Fruit fly (Drosophila melanogaster) whole organism, embryonic: Measurements from ENCODE around the gene CG13931.
A peak's percentile ranks its signal among the peaks of the same experiment; 100 is the strongest.

ENCODE experiments used
- Atf-2 ChIP-seq: fragments of 200-800 bp; sonication (Bioruptor generic); optimal IDR thresholded peaks from 2 replicates; lab custom pipeline; 2016; ENCODE audit warnings: missing biosample characterization, missing genetic modification characterization
- CG10267 ChIP-seq: fragments of 200-800 bp; sonication (Bioruptor generic); optimal IDR thresholded peaks from 2 replicates; lab custom pipeline; 2018; ENCODE audit warnings: missing biosample characterization, mild to moderate bottlenecking, missing genetic modification characterization, moderate library complexity
- CG10543 ChIP-seq: fragments of 200-800 bp; sonication (Bioruptor generic); optimal IDR thresholded peaks from 3 replicates; lab custom pipeline; 2017; ENCODE audit warnings: missing biosample characterization, mild to moderate bottlenecking, missing genetic modification characterization, moderate library complexity
- CG10959 ChIP-seq: fragments of 200-800 bp; sonication (Bioruptor generic); IDR thresholded peaks from 2 replicates; pipeline ENCODE4 v1.3.6; 2022; ENCODE audit warnings: missing biosample characterization, missing genetic modification characterization
- CG11560 ChIP-seq: fragments of 200-800 bp; sonication (Bioruptor generic); IDR thresholded peaks from 3 replicates; pipeline ENCODE4 v1.3.6; 2022; ENCODE audit warnings: missing biosample characterization, missing genetic modification characterization
- CG11695 ChIP-seq: fragments of 200-800 bp; sonication (Bioruptor generic); IDR thresholded peaks from 3 replicates; pipeline ENCODE4 v1.3.6; 2022; ENCODE audit warnings: missing biosample characterization, missing genetic modification characterization
- CG12071 ChIP-seq: fragments of 200-800 bp; sonication (Bioruptor generic); optimal IDR thresholded peaks from 3 replicates; lab custom pipeline; 2018; ENCODE audit warnings: missing biosample characterization, mild to moderate bottlenecking, missing genetic modification characterization
- CG12744 ChIP-seq: fragments of 200-800 bp; sonication (Bioruptor generic); optimal IDR thresholded peaks from 2 replicates; lab custom pipeline; 2016; ENCODE audit warnings: missing biosample characterization, missing genetic modification characterization
- CG13123 ChIP-seq: fragments of 200-800 bp; sonication (Bioruptor generic); optimal IDR thresholded peaks from 2 replicates; lab custom pipeline; 2016; ENCODE audit warnings: missing biosample characterization, missing genetic modification characterization
- CG14965 ChIP-seq: fragments of 200-800 bp; sonication (Bioruptor generic); optimal IDR thresholded peaks from 2 replicates; lab custom pipeline; 2016; ENCODE audit warnings: missing biosample characterization, missing genetic modification characterization, borderline replicate concordance
- CG17802 ChIP-seq: fragments of 200-800 bp; sonication (Bioruptor generic); optimal IDR thresholded peaks from 2 replicates; lab custom pipeline; 2018; ENCODE audit warnings: missing biosample characterization, mild to moderate bottlenecking, missing genetic modification characterization, moderate library complexity
- CG2202 ChIP-seq: fragments of 200-800 bp; sonication (Bioruptor generic); optimal IDR thresholded peaks from 2 replicates; lab custom pipeline; 2018; ENCODE audit warnings: missing biosample characterization, mild to moderate bottlenecking, missing genetic modification characterization
- CG2678 ChIP-seq: fragments of 200-800 bp; sonication (Bioruptor generic); optimal IDR thresholded peaks from 3 replicates; lab custom pipeline; 2019; ENCODE audit warnings: missing biosample characterization, mild to moderate bottlenecking, missing genetic modification characterization, moderate library complexity
- CG34224 ChIP-seq: fragments of 200-800 bp; sonication (Bioruptor generic); IDR thresholded peaks from 3 replicates; pipeline ENCODE4 v1.3.6; 2022; ENCODE audit warnings: missing biosample characterization, missing genetic modification characterization; ENCODE audit not compliant: partially characterized antibody
- CG3995 ChIP-seq: fragments of 200-800 bp; sonication (Bioruptor generic); optimal IDR thresholded peaks from 3 replicates; lab custom pipeline; 2016; ENCODE audit warnings: missing biosample characterization, missing genetic modification characterization
- CG4707 ChIP-seq: fragments of 200-800 bp; sonication (Bioruptor generic); optimal IDR thresholded peaks from 2 replicates; lab custom pipeline; 2018; ENCODE audit warnings: missing biosample characterization, mild to moderate bottlenecking, missing genetic modification characterization, moderate library complexity
- CG7556 ChIP-seq: fragments of 200-800 bp; sonication (Bioruptor generic); optimal IDR thresholded peaks from 2 replicates; lab custom pipeline; 2017; ENCODE audit warnings: missing biosample characterization, mild to moderate bottlenecking, missing genetic modification characterization
- CTCF ChIP-seq: fragments of 200-800 bp; sonication (Bioruptor generic); optimal IDR thresholded peaks from 2 replicates; lab custom pipeline; 2017; ENCODE audit warnings: missing biosample characterization, mild to moderate bottlenecking, missing genetic modification characterization, moderate library complexity
- Camta ChIP-seq: fragments of 200-800 bp; sonication (Bioruptor generic); optimal IDR thresholded peaks from 2 replicates; lab custom pipeline; 2016; ENCODE audit warnings: missing biosample characterization, missing genetic modification characterization
- Dip3 ChIP-seq: fragments of 200-800 bp; sonication (Bioruptor generic); optimal IDR thresholded peaks from 3 replicates; lab custom pipeline; 2016; ENCODE audit warnings: missing biosample characterization, missing genetic modification characterization
- Dref ChIP-seq: fragments of 200-800 bp; sonication (Bioruptor generic); IDR thresholded peaks from 2 replicates; pipeline ENCODE4 v1.3.6; 2022; ENCODE audit warnings: missing biosample characterization, missing genetic modification characterization
- Fer1 ChIP-seq: fragments of 200-800 bp; sonication (Bioruptor generic); optimal IDR thresholded peaks from 2 replicates; lab custom pipeline; 2017; ENCODE audit warnings: missing biosample characterization, mild to moderate bottlenecking, missing genetic modification characterization
- Fer3 ChIP-seq: fragments of 200-800 bp; sonication (Bioruptor generic); optimal IDR thresholded peaks from 2 replicates; lab custom pipeline; 2018; ENCODE audit warnings: missing biosample characterization, mild to moderate bottlenecking, missing genetic modification characterization, moderate library complexity
- Gsc ChIP-seq: fragments of 200-800 bp; sonication (Bioruptor generic); IDR thresholded peaks from 2 replicates; pipeline ENCODE4 v1.3.6; 2022; ENCODE audit warnings: missing biosample characterization, missing genetic modification characterization
- MBD-R2 ChIP-seq: fragments of 200-800 bp; sonication (Bioruptor generic); IDR thresholded peaks from 2 replicates; pipeline ENCODE4 v1.3.6; 2022; ENCODE audit warnings: missing biosample characterization, missing genetic modification characterization
- Med ChIP-seq: fragments of 200-800 bp; sonication (Bioruptor generic); peaks from one replicate; lab custom pipeline; 2016; ENCODE audit warnings: missing biosample characterization, missing genetic modification characterization, mild to moderate bottlenecking, inconsistent platforms, moderate library complexity
- Mrtf ChIP-seq: fragments of 200-800 bp; sonication (Bioruptor generic); IDR thresholded peaks from 3 replicates; pipeline ENCODE4 v1.3.6; 2022; ENCODE audit warnings: missing biosample characterization, missing genetic modification characterization
- Myb ChIP-seq: fragments of 200-800 bp; sonication (Bioruptor generic); optimal IDR thresholded peaks from 2 replicates; lab custom pipeline; 2016; ENCODE audit warnings: missing biosample characterization, missing genetic modification characterization
- Neu2 ChIP-seq: fragments of 200-800 bp; sonication (Bioruptor generic); optimal IDR thresholded peaks from 3 replicates; lab custom pipeline; 2016; ENCODE audit warnings: missing biosample characterization, missing genetic modification characterization, borderline replicate concordance
- Nf-YB ChIP-seq: fragments of 200-800 bp; sonication (Bioruptor generic); optimal IDR thresholded peaks from 3 replicates; lab custom pipeline; 2019; ENCODE audit warnings: missing biosample characterization, mild to moderate bottlenecking, missing genetic modification characterization, moderate library complexity
- Nf-YC ChIP-seq: fragments of 200-800 bp; optimal IDR thresholded peaks from 3 replicates; lab custom pipeline; 2019; ENCODE audit warnings: missing biosample characterization, mild to moderate bottlenecking, missing genetic modification characterization, moderate library complexity
- Rfx ChIP-seq: fragments of 200-800 bp; sonication (Bioruptor generic); IDR thresholded peaks from 2 replicates; pipeline ENCODE4 v1.3.6; 2022; ENCODE audit warnings: missing biosample characterization, missing genetic modification characterization
- Sry-β ChIP-seq: fragments of 200-800 bp; sonication (Bioruptor generic); optimal IDR thresholded peaks from 2 replicates; lab custom pipeline; 2018; ENCODE audit warnings: missing biosample characterization, mild to moderate bottlenecking, missing genetic modification characterization, moderate library complexity
- Stat92E ChIP-seq, 3 experiments: fragments of >200 bp in 2 of 3; fragments of 200-800 bp in 1 of 3; sonication (Bioruptor generic) in 1 of 3; optimal IDR thresholded peaks; 2 replicates each; lab custom pipeline; 2017 to 2019; ENCODE audit warnings: missing biosample characterization in 3 of 3, missing genetic modification characterization in 3 of 3, mild to moderate bottlenecking in 1 of 3, moderate library complexity in 1 of 3
- Xrp1 ChIP-seq: fragments of 200-800 bp; sonication (Bioruptor generic); IDR thresholded peaks from 2 replicates; pipeline ENCODE4 v1.3.6; 2022; ENCODE audit warnings: missing biosample characterization, missing genetic modification characterization
- aop ChIP-seq: fragments of 200-800 bp; sonication (Bioruptor generic); IDR thresholded peaks from 2 replicates; pipeline ENCODE4 v1.3.6; 2022; ENCODE audit warnings: missing biosample characterization, missing genetic modification characterization
- ase ChIP-seq: fragments of 200-800 bp; sonication (Bioruptor generic); IDR thresholded peaks from 3 replicates; pipeline ENCODE4 v1.3.6; 2022; ENCODE audit warnings: missing biosample characterization, missing genetic modification characterization
- bcd ChIP-seq: fragments of 200-800 bp; sonication (Bioruptor generic); optimal IDR thresholded peaks from 2 replicates; lab custom pipeline; 2017; ENCODE audit warnings: missing biosample characterization, mild to moderate bottlenecking, missing genetic modification characterization
- bsh ChIP-seq, 2 experiments: fragments of 200-800 bp; sonication (Bioruptor generic); optimal IDR thresholded peaks; 2 replicates each; lab custom pipeline; 2017 to 2018; ENCODE audit warnings: mild to moderate bottlenecking in 2 of 2, missing biosample characterization in 2 of 2, missing genetic modification characterization in 2 of 2, moderate library complexity in 1 of 2
- crol ChIP-seq: fragments of 200-800 bp; sonication (Bioruptor generic); IDR thresholded peaks from 2 replicates; pipeline ENCODE4 v1.3.6; 2022; ENCODE audit warnings: missing biosample characterization, missing genetic modification characterization
- dati ChIP-seq: fragments of 200-800 bp; sonication (Bioruptor generic); IDR thresholded peaks from 2 replicates; pipeline ENCODE4 v1.3.6; 2022; ENCODE audit warnings: missing biosample characterization, missing genetic modification characterization
- maf-S ChIP-seq: fragments of 200-800 bp; sonication (Bioruptor generic); optimal IDR thresholded peaks from 2 replicates; lab custom pipeline; 2016; ENCODE audit warnings: missing biosample characterization, missing genetic modification characterization
- org-1 ChIP-seq: fragments of 200-800 bp; sonication (Bioruptor generic); optimal IDR thresholded peaks from 2 replicates; lab custom pipeline; 2017; ENCODE audit warnings: missing biosample characterization, missing genetic modification characterization
- scrt ChIP-seq: fragments of 200-800 bp; sonication (Bioruptor generic); optimal IDR thresholded peaks from 2 replicates; lab custom pipeline; 2018; ENCODE audit warnings: missing biosample characterization, mild to moderate bottlenecking, missing genetic modification characterization, moderate library complexity
- sens ChIP-seq: fragments of 200-800 bp; sonication (Bioruptor generic); peaks from one replicate; lab custom pipeline; 2016; ENCODE audit warnings: missing biosample characterization, missing genetic modification characterization
- sug ChIP-seq: fragments of 200-800 bp; optimal IDR thresholded peaks from 2 replicates; lab custom pipeline; 2019; ENCODE audit warnings: missing biosample characterization, mild to moderate bottlenecking, missing genetic modification characterization, moderate library complexity
- tgo ChIP-seq: fragments of 200-800 bp; sonication (Bioruptor generic); IDR thresholded peaks from 3 replicates; pipeline ENCODE4 v1.3.6; 2022; ENCODE audit warnings: missing biosample characterization, missing genetic modification characterization
- tna ChIP-seq: fragments of 200-800 bp; sonication (Bioruptor generic); IDR thresholded peaks from 2 replicates; pipeline ENCODE4 v1.3.6; 2022; ENCODE audit warnings: missing biosample characterization, missing genetic modification characterization; ENCODE audit not compliant: partially characterized antibody
- unpg ChIP-seq: fragments of 200-800 bp; sonication (Bioruptor generic); optimal IDR thresholded peaks from 3 replicates; lab custom pipeline; 2018; ENCODE audit warnings: missing biosample characterization, mild to moderate bottlenecking, missing genetic modification characterization, moderate library complexity

The CG13931 gene

DNA sequence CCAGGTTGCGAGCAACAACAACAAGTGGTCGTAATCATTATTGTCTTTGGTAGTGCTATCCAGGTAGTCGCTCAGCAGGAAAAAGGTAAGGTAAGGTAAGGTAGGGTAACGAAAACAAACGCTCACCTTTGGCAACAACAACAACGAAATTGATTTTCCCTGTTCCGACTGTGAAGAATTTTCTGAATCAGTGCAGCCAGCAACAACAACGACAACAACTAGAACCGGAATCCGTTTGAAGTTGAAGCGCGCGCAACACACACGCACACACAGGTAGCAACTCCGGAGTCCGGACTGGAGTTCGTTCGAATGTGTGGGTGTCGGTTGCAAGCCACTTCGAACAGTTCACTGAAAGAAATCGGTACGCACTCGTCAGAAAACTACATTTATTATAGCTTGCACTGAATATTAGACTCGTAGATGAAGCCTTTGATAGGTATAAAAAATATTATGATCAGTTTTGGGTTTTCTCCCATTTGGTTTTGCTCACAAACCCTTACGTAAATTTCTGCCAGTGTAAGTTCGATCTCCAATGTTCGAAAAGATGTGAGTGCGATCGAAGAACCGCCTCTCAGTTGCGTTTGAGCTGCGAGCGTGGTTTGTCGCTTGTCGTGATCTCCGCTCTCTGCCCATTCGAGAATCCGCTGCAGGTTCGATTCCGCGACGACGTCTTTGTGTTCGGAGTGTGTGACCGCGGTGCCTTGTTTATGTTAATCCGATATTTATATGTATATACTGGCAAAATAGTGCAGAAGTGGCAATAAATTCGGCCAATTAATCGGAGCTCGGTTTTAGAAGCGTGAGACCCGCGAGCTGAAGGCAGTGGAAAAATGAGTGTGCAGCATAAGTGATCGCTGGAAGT is 44.4 kb upstream of the CG13931 start, which contains the start of gene CG13921 (continued):
- TF ChIP-seq CG14965 (GFP tag; lab: Kevin White, UChicago) (peak; percentile 93), bcd (GFP tag; lab: Kevin White, UChicago) (peak; percentile 99), CG3995 (GFP tag; lab: Kevin White, UChicago) (peak; percentile 86), Fer3 (peak; percentile 98), Rfx (GFP tag; lab: Robert Waterston, UW) (peak; percentile 99), crol (GFP tag; lab: Robert Waterston, UW) (peak; percentile 77), Gsc (peak; percentile 89), maf-S (GFP tag; lab: Kevin White, UChicago) (peak; percentile 99), CG12744 (peak; percentile 99), unpg (peak; percentile 99), Camta (GFP tag; lab: Kevin White, UChicago) (peak; percentile 99), Fer1 (GFP tag; lab: Kevin White, UChicago) (peak; percentile 97), CG34224 (GFP tag; lab: Robert Waterston, UW) (no peak), Dref (GFP tag; lab: Robert Waterston, UW) (peak; percentile 46), CG13123 (GFP tag; lab: Kevin White, UChicago) (peak; percentile 98), CG4707 (peak; percentile 93), CG2678 (tag; lab: Kevin White, UChicago) (peak; percentile 99), CG12071 (GFP tag; lab: Kevin White, UChicago) (peak; percentile 99), MBD-R2 (peak; percentile 98), tna (GFP tag; lab: Robert Waterston, UW) (no peak), sug (tag; lab: Kevin White, UChicago) (peak; percentile 93), CG7556 (GFP tag; lab: Kevin White, UChicago) (peak; percentile 99), CG11560 (tag; lab: Robert Waterston, UW) (peak; percentile 89), CG11695 (GFP tag; lab: Robert Waterston, UW) (peak; percentile 99), CG2202 (tag; lab: Kevin White, UChicago) (peak; percentile 98), CG10267 (peak; percentile 99), org-1 (GFP tag; lab: Kevin White, UChicago) (peak; percentile 99), bsh (GFP tag; optimal IDR thresholded peaks at IDR 0.05; lab: Kevin White, UChicago) (peak; percentile 98 to 99), scrt (peak; percentile 96), Med (GFP tag; lab: Kevin White, UChicago) (peak; percentile 100), CG10543 (GFP tag; lab: Kevin White, UChicago) (peak; percentile 91), CG10959 (GFP tag; lab: Robert Waterston, UW) (peak; percentile 100), ase (GFP tag; lab: Robert Waterston, UW) (peak; percentile 98), Xrp1 (peak; percentile 100), tgo (GFP tag; lab: Robert Waterston, UW) (peak; percentile 99), Nf-YC (tag; lab: Kevin White, UChicago) (peak; percentile 88), Mrtf (peak; percentile 98), Myb (GFP tag; lab: Kevin White, UChicago) (peak; percentile 93), Dip3 (GFP tag; lab: Kevin White, UChicago) (peak; percentile 95), Stat92E (GFP tag; optimal IDR thresholded peaks at IDR 0.05; lab: Kevin White, UChicago) (peak in 1 of 3 experiments; percentile 99), CG17802 (tag; lab: Kevin White, UChicago) (peak; percentile 93), Nf-YB (GFP tag; lab: Kevin White, UChicago) (peak; percentile 88), Neu2 (GFP tag; lab: Kevin White, UChicago) (peak; percentile 99), CTCF (GFP tag; lab: Kevin White, UChicago) (peak; percentile 72), Atf-2 (GFP tag; lab: Kevin White, UChicago) (peak; percentile 98), dati (peak; percentile 98), Sry-β (GFP tag; lab: Kevin White, UChicago) (peak; percentile 77), sens (GFP tag; lab: Kevin White, UChicago) (peak; percentile 100), aop (GFP tag; lab: Robert Waterston, UW) (peak; percentile 97)
